Worm (Caenorhabditis elegans) whole organism, L4 larva: ENCODE data around the gene mex-5.

Experiments
- D1046.2 ChIP-seq: fragments of 200-800 bp; sonication (Bioruptor generic); IDR thresholded peaks from 2 replicates; pipeline ENCODE4 v1.3.6; 2022; ENCODE audit warnings: missing genetic modification characterization, missing compliant biosample characterization
- F10B5.3 ChIP-seq: sonication (generic microtip); optimal IDR thresholded peaks from 2 replicates; lab custom pipeline; 2016; ENCODE audit warnings: mild to moderate bottlenecking, missing genetic modification characterization, missing compliant biosample characterization
- R02D3.7 ChIP-seq: fragments of 150-350 bp; sonication (generic microtip); optimal IDR thresholded peaks from 3 replicates; lab custom pipeline; 2014; ENCODE audit warnings: missing biosample characterization, missing genetic modification characterization
- Y105C5A.15 ChIP-seq: fragments of 200-800 bp; sonication (Bioruptor generic); IDR thresholded peaks from 2 replicates; pipeline ENCODE4 v1.3.6; 2022; ENCODE audit warnings: missing genetic modification characterization, missing compliant biosample characterization
- Y48G9A.11 ChIP-seq: fragments of 200-800 bp; sonication (Bioruptor generic); IDR thresholded peaks from 2 replicates; pipeline ENCODE4 v1.3.6; 2022; ENCODE audit warnings: missing genetic modification reagents, missing genetic modification characterization, missing compliant biosample characterization
- ZK337.2 ChIP-seq: fragments of 200-800 bp; sonication (Bioruptor generic); IDR thresholded peaks from 2 replicates; pipeline ENCODE4 v1.3.6; 2022; ENCODE audit warnings: missing genetic modification reagents, missing genetic modification characterization, missing compliant biosample characterization
- aly-2 ChIP-seq: sonication (generic microtip); optimal IDR thresholded peaks from 2 replicates; lab custom pipeline; 2018; ENCODE audit warnings: missing biosample characterization, missing genetic modification characterization
- attf-4 ChIP-seq: sonication (generic microtip); optimal IDR thresholded peaks from 3 replicates; lab custom pipeline; 2017; ENCODE audit warnings: missing biosample characterization, missing genetic modification characterization
- ceh-28 ChIP-seq: fragments of 150-350 bp; optimal IDR thresholded peaks from 2 replicates; lab custom pipeline; 2014; ENCODE audit warnings: missing biosample characterization, missing genetic modification reagents, missing genetic modification characterization
- ceh-62 ChIP-seq: sonication (generic microtip); optimal IDR thresholded peaks from 2 replicates; lab custom pipeline; 2017; ENCODE audit warnings: missing biosample characterization, missing genetic modification characterization
- ceh-82 ChIP-seq: sonication (generic microtip); optimal IDR thresholded peaks from 2 replicates; lab custom pipeline; 2017; ENCODE audit warnings: missing biosample characterization, missing genetic modification characterization
- cey-2 ChIP-seq: sonication (generic microtip); optimal IDR thresholded peaks from 3 replicates; lab custom pipeline; 2017; ENCODE audit warnings: missing genetic modification characterization, mild to moderate bottlenecking, missing compliant biosample characterization, antibody characterized with exemption, borderline replicate concordance; ENCODE audit not compliant: insufficient read depth
- ctbp-1 ChIP-seq: fragments of 200-800 bp; sonication (Bioruptor generic); IDR thresholded peaks from 2 replicates; pipeline ENCODE4 v1.3.6; 2022; ENCODE audit warnings: missing genetic modification reagents, missing genetic modification characterization, missing compliant biosample characterization
- daf-12 ChIP-seq: fragments of 150-350 bp; optimal IDR thresholded peaks from 2 replicates; lab custom pipeline; 2014; ENCODE audit warnings: missing biosample characterization, missing genetic modification reagents, missing genetic modification characterization
- daf-16 ChIP-seq, 3 experiments: sonication (generic microtip); optimal IDR thresholded peaks; 2 replicates each; lab custom pipeline; 2016 to 2017; ENCODE audit warnings: missing genetic modification characterization in 3 of 3, missing genetic modification reagents in 3 of 3, mild to moderate bottlenecking in 2 of 3, missing compliant biosample characterization in 2 of 3, missing biosample characterization in 1 of 3, moderate library complexity in 1 of 3
- daf-8 ChIP-seq: fragments of 200-800 bp; sonication (Bioruptor generic); IDR thresholded peaks from 2 replicates; pipeline ENCODE4 v1.3.6; 2022; ENCODE audit warnings: missing genetic modification characterization, missing compliant biosample characterization
- dmd-6 ChIP-seq: fragments of 200-800 bp; sonication (Bioruptor generic); IDR thresholded peaks from 2 replicates; pipeline ENCODE4 v1.3.6; 2022; ENCODE audit warnings: missing genetic modification reagents, missing genetic modification characterization, missing compliant biosample characterization
- dmd-8 ChIP-seq: fragments of 200-800 bp; sonication (Bioruptor generic); IDR thresholded peaks from 2 replicates; pipeline ENCODE4 v1.3.6; 2022; ENCODE audit warnings: missing genetic modification characterization, missing compliant biosample characterization
- dpl-1 ChIP-seq: fragments of 150-350 bp; optimal IDR thresholded peaks from 2 replicates; lab custom pipeline; 2014; ENCODE audit warnings: missing biosample characterization, missing genetic modification reagents, missing genetic modification characterization
- duxl-1 ChIP-seq: sonication (generic microtip); optimal IDR thresholded peaks from 2 replicates; lab custom pipeline; 2016; ENCODE audit warnings: mild to moderate bottlenecking, missing genetic modification characterization, moderate library complexity, missing compliant biosample characterization; ENCODE audit not compliant: poor library complexity
- egl-43 ChIP-seq: fragments of 200-800 bp; sonication (Bioruptor generic); IDR thresholded peaks from 2 replicates; pipeline ENCODE4 v1.3.6; 2022; ENCODE audit warnings: missing genetic modification reagents, missing genetic modification characterization, missing compliant biosample characterization
- fkh-10 ChIP-seq: fragments of 150-350 bp; optimal IDR thresholded peaks from 2 replicates; lab custom pipeline; 2014; ENCODE audit warnings: missing biosample characterization, missing genetic modification reagents, missing genetic modification characterization
- fos-1 ChIP-seq: fragments of 150-350 bp; optimal IDR thresholded peaks from 2 replicates; lab custom pipeline; 2014; ENCODE audit warnings: missing biosample characterization, missing genetic modification characterization
- hlh-11 ChIP-seq: fragments of 200-800 bp; sonication (Bioruptor generic); optimal IDR thresholded peaks from 2 replicates; lab custom pipeline; 2018; ENCODE audit warnings: mild to moderate bottlenecking, missing genetic modification characterization, missing compliant biosample characterization
- hlh-30 ChIP-seq: sonication (generic microtip); optimal IDR thresholded peaks from 2 replicates; lab custom pipeline; 2017; ENCODE audit warnings: antibody characterized with exemption, mild to moderate bottlenecking, missing genetic modification characterization, missing compliant biosample characterization; ENCODE audit not compliant: insufficient read depth
- jun-1 ChIP-seq: fragments of 150-350 bp; optimal IDR thresholded peaks from 2 replicates; lab custom pipeline; 2014; ENCODE audit warnings: missing biosample characterization, missing genetic modification reagents, missing genetic modification characterization
- lim-7 ChIP-seq: fragments of 200-800 bp; sonication (Bioruptor generic); IDR thresholded peaks from 2 replicates; pipeline ENCODE4 v1.3.6; 2022; ENCODE audit warnings: missing genetic modification characterization, missing compliant biosample characterization
- lin-29 ChIP-seq: fragments of 200-800 bp; sonication (Bioruptor generic); IDR thresholded peaks from 2 replicates; pipeline ENCODE4 v1.3.6; 2022; ENCODE audit warnings: missing genetic modification reagents, missing genetic modification characterization, missing compliant biosample characterization
- mdl-1 ChIP-seq, 2 experiments: fragments of 150-350 bp in 1 of 2; sonication (generic microtip) in 1 of 2; optimal IDR thresholded peaks; 2 replicates each; lab custom pipeline; 2014 to 2017; ENCODE audit warnings: missing biosample characterization in 2 of 2, missing genetic modification characterization in 2 of 2
- mep-1 ChIP-seq: fragments of 150-350 bp; sonication (generic microtip); optimal IDR thresholded peaks from 3 replicates; lab custom pipeline; 2014; ENCODE audit warnings: missing biosample characterization, missing genetic modification characterization
- mes-2 ChIP-seq: sonication (generic microtip); optimal IDR thresholded peaks from 2 replicates; lab custom pipeline; 2016; ENCODE audit warnings: missing genotype, mild to moderate bottlenecking, missing genetic modification characterization, missing compliant biosample characterization; ENCODE audit not compliant: poor library complexity, severe bottlenecking
- mxl-2 ChIP-seq: fragments of 200-800 bp; sonication (Bioruptor generic); conservative IDR thresholded peaks from 2 replicates; pipeline ENCODE4 v1.3.6; 2022; ENCODE audit warnings: missing genetic modification reagents, missing genetic modification characterization, missing compliant biosample characterization
- nhr-102 ChIP-seq: sonication (generic microtip); optimal IDR thresholded peaks from 2 replicates; lab custom pipeline; 2016; ENCODE audit warnings: mild to moderate bottlenecking, missing genetic modification characterization, moderate library complexity, missing compliant biosample characterization
- nhr-11 ChIP-seq: fragments of 150-350 bp; optimal IDR thresholded peaks from 2 replicates; lab custom pipeline; 2014; ENCODE audit warnings: missing biosample characterization, missing genetic modification characterization
- nhr-111 ChIP-seq: fragments of 200-800 bp; sonication (Bioruptor generic); optimal IDR thresholded peaks from 2 replicates; lab custom pipeline; 2018; ENCODE audit warnings: mild to moderate bottlenecking, missing genetic modification characterization, missing compliant biosample characterization
- nhr-28 ChIP-seq: fragments of 150-350 bp; optimal IDR thresholded peaks from 2 replicates; lab custom pipeline; 2014; ENCODE audit warnings: missing biosample characterization, missing genetic modification characterization
- nhr-41 ChIP-seq: fragments of 200-800 bp; sonication (Bioruptor generic); IDR thresholded peaks from 2 replicates; pipeline ENCODE4 v1.3.6; 2022; ENCODE audit warnings: missing genetic modification reagents, missing genetic modification characterization, missing compliant biosample characterization
- nhr-48 ChIP-seq: sonication (generic microtip); optimal IDR thresholded peaks from 2 replicates; lab custom pipeline; 2016; ENCODE audit warnings: mild to moderate bottlenecking, missing genetic modification characterization, missing compliant biosample characterization
- nhr-6 ChIP-seq: fragments of 150-350 bp; optimal IDR thresholded peaks from 2 replicates; lab custom pipeline; 2014; ENCODE audit warnings: missing biosample characterization, missing genetic modification characterization
- nhr-76 ChIP-seq: fragments of 150-350 bp; optimal IDR thresholded peaks from 2 replicates; lab custom pipeline; 2014; ENCODE audit warnings: missing biosample characterization, missing genetic modification characterization
- php-3 ChIP-seq: fragments of 200-800 bp; sonication (Bioruptor generic); IDR thresholded peaks from 2 replicates; pipeline ENCODE4 v1.3.6; 2022; ENCODE audit warnings: missing genetic modification reagents, missing genetic modification characterization, missing compliant biosample characterization
- pqm-1 ChIP-seq: sonication (generic microtip); optimal IDR thresholded peaks from 2 replicates; lab custom pipeline; 2017; ENCODE audit warnings: missing biosample characterization, missing genetic modification characterization
- skn-1 ChIP-seq: fragments of 150-350 bp; optimal IDR thresholded peaks from 2 replicates; lab custom pipeline; 2014; ENCODE audit warnings: missing biosample characterization, missing genetic modification characterization
- snpc-4 ChIP-seq: fragments of 150-350 bp; optimal IDR thresholded peaks from 2 replicates; lab custom pipeline; 2014; ENCODE audit warnings: missing biosample characterization, missing genetic modification characterization
- spr-1 ChIP-seq: sonication (generic microtip); optimal IDR thresholded peaks from 2 replicates; lab custom pipeline; 2016; ENCODE audit warnings: mild to moderate bottlenecking, missing genetic modification characterization, missing compliant biosample characterization
- unc-130 ChIP-seq: sonication (generic microtip); optimal IDR thresholded peaks from 2 replicates; lab custom pipeline; 2016; ENCODE audit warnings: missing genetic modification reagents, missing genetic modification characterization, missing compliant biosample characterization
- unc-62 ChIP-seq, 3 experiments: fragments of 150-350 bp in 1 of 3; sonication (generic microtip); optimal IDR thresholded peaks in 2 of 3; peaks in 1 of 3; 1 replicate in 1 of 3; 2 replicates in 2 of 3; lab custom pipeline; 2014 to 2017; ENCODE audit warnings: missing biosample characterization in 3 of 3, missing genetic modification characterization in 3 of 3, missing genetic modification reagents in 3 of 3, missing genotype in 1 of 3
- zfp-2 ChIP-seq: sonication (generic microtip); optimal IDR thresholded peaks from 2 replicates; lab custom pipeline; 2016; ENCODE audit warnings: mild to moderate bottlenecking, missing genetic modification characterization, missing compliant biosample characterization
- zip-2 ChIP-seq: fragments of 150-350 bp; optimal IDR thresholded peaks from 2 replicates; lab custom pipeline; 2014; ENCODE audit warnings: missing biosample characterization, missing genetic modification characterization
- ztf-11 ChIP-seq: fragments of 150-350 bp; optimal IDR thresholded peaks from 2 replicates; lab custom pipeline; 2014; ENCODE audit warnings: missing biosample characterization, missing genetic modification characterization
- ztf-7 ChIP-seq: fragments of 150-350 bp; optimal IDR thresholded peaks from 2 replicates; lab custom pipeline; 2014; ENCODE audit warnings: missing biosample characterization, missing genetic modification characterization

mex-5 gene

DNA sequence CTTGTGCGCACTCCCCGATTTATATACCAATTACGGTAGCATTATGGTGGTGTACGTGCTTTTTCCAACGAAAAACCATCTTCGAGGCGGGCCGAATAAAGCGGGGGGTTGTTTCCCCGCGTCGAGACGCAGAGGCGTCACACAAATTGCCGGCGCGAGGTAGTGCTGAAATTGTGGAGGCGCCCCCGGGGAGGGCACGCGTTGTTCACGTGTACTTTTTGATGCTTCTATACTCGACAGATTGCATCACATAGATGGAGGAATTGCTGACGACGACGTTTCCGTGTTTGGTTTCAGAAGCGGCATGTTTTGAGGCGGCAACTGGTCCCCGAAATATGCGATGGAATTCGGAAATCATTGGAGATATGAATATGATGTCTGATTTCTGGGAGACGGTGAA lies 41.7 kb downstream of the mex-5 start (continued):
- 0 out of 2 replicates have a peak, but pooled peaks have one; percentile 50 for TF ChIP-seq dmd-8 (GFP tag; lab: Robert Waterston, UW)
- peak; percentile 95 for TF ChIP-seq hlh-30 (tag; lab: Kevin White, UChicago)
- TF ChIP-seq Y48G9A.11 (GFP tag; lab: Robert Waterston, UW), result no peak
- no peak for TF ChIP-seq pqm-1
- no peak for TF ChIP-seq daf-16 (GFP tag; optimal IDR thresholded peaks at IDR 0.05; lab: Kevin White, UChicago)
- peak; percentile 73 for TF ChIP-seq daf-16 (tag; optimal IDR thresholded peaks at IDR 0.05; lab: Kevin White, UChicago)
- TF ChIP-seq duxl-1, result no peak
- TF ChIP-seq fos-1 (tag; lab: Kevin White, UChicago), result no peak
- TF ChIP-seq nhr-76 (tag; lab: Kevin White, UChicago), result no peak
- TF ChIP-seq D1046.2 (GFP tag; lab: Robert Waterston, UW), result 0 out of 2 replicates have a peak, but pooled peaks have one; percentile 4
- TF ChIP-seq fkh-10 (GFP tag; lab: Kevin White, UChicago), result peak; percentile 89
- peak; percentile 76 for TF ChIP-seq nhr-28 (tag; lab: Kevin White, UChicago)
- TF ChIP-seq attf-4 (tag; lab: Kevin White, UChicago), result no peak
- no peak for TF ChIP-seq ceh-28 (tag; lab: Kevin White, UChicago)
- no peak for TF ChIP-seq ceh-82 (tag; lab: Kevin White, UChicago)
- TF ChIP-seq zfp-2 (tag; lab: Kevin White, UChicago), result peak; percentile 21
- peak; percentile 84 for TF ChIP-seq nhr-11 (tag; lab: Kevin White, UChicago)
- no peak for TF ChIP-seq F10B5.3
- TF ChIP-seq spr-1 (tag; lab: Kevin White, UChicago), result peak; percentile 55
- TF ChIP-seq zip-2 (tag; lab: Kevin White, UChicago), result no peak
- peak; percentile 64 for TF ChIP-seq dpl-1 (GFP tag; lab: Kevin White, UChicago)
- TF ChIP-seq aly-2 (tag; lab: Kevin White, UChicago), result no peak
- no peak for TF ChIP-seq cey-2
- no peak for TF ChIP-seq unc-130 (GFP tag; lab: Kevin White, UChicago)
- TF ChIP-seq nhr-48 (tag; lab: Kevin White, UChicago), result peak; percentile 95
- TF ChIP-seq ZK337.2 (GFP tag; lab: Robert Waterston, UW), result no peak
- TF ChIP-seq daf-12, result no peak
- peak; percentile 90 for TF ChIP-seq ctbp-1 (GFP tag; lab: Robert Waterston, UW)
- peak; percentile 85 for TF ChIP-seq mep-1
- TF ChIP-seq Y105C5A.15 (GFP tag; lab: Robert Waterston, UW), result no peak
- TF ChIP-seq nhr-111, result no peak
- no peak for TF ChIP-seq daf-8 (GFP tag; lab: Robert Waterston, UW)
- no peak for TF ChIP-seq R02D3.7 (tag; lab: Kevin White, UChicago)
- no peak for TF ChIP-seq nhr-41 (GFP tag; lab: Robert Waterston, UW)
- peak in 1 of 2 experiments; percentile 50 for TF ChIP-seq unc-62 (GFP tag; optimal IDR thresholded peaks at IDR 0.05 in 1 of 2; lab: Kevin White, UChicago)
- TF ChIP-seq unc-62 (tag; optimal IDR thresholded peaks at IDR 0.05; lab: Kevin White, UChicago), result no peak
- TF ChIP-seq lim-7 (GFP tag; lab: Robert Waterston, UW), result no peak
- TF ChIP-seq, all 104 proteins: peak for 54

DNA sequence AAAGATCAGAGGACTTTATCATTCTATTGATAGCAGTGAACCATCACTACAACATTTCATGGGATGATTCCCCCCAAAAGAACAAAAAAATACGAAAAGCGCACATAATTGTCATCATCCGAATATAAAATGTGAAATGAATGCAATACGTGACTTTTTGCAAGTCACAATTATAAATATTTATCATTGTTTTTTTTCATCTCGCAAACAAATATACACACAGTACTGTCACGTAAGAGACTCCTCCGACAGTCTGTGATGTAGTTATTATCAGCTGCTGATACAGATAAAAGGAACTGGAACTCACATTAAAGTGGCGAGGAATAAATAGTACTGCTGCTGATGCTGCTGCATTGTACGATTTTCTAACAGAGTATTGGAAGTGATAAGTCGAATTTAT lies 42.9 kb downstream of the mex-5 start:
- TF ChIP-seq mxl-2 (GFP tag; lab: Robert Waterston, UW), result peak; percentile 59; the same call in 1 of the 2 replicates
- no peak for TF ChIP-seq egl-43 (GFP tag; lab: Robert Waterston, UW)
- no peak for TF ChIP-seq ceh-62 (tag; lab: Kevin White, UChicago)
- TF ChIP-seq nhr-102 (tag; lab: Kevin White, UChicago), result peak; percentile 35
- TF ChIP-seq hlh-30 (tag; lab: Kevin White, UChicago), result peak; percentile 64
- peak in 1 of 2 experiments; percentile 32 for TF ChIP-seq mdl-1 (tag; optimal IDR thresholded peaks at IDR 0.05; lab: Kevin White, UChicago)
- TF ChIP-seq dmd-6 (GFP tag; lab: Robert Waterston, UW), result peak; percentile 60
- TF ChIP-seq nhr-28 (tag; lab: Kevin White, UChicago), result peak; percentile 90
- TF ChIP-seq Y105C5A.15 (GFP tag; lab: Robert Waterston, UW), result no peak
- TF ChIP-seq php-3 (GFP tag; lab: Robert Waterston, UW), result peak; percentile 52; the same call in 1 of the 2 replicates
- peak; percentile 21 for TF ChIP-seq ztf-7
- TF ChIP-seq jun-1 (tag; lab: Kevin White, UChicago), result no peak
- TF ChIP-seq mes-2, result no peak
- TF ChIP-seq daf-12, result no peak
- TF ChIP-seq nhr-48 (tag; lab: Kevin White, UChicago), result peak; percentile 61
- TF ChIP-seq hlh-11 (tag; lab: Kevin White, UChicago), result peak; percentile 65
- no peak for TF ChIP-seq snpc-4 (tag; lab: Kevin White, UChicago)
- TF ChIP-seq ztf-11 (tag; lab: Kevin White, UChicago), result no peak
- TF ChIP-seq nhr-6 (tag; lab: Kevin White, UChicago), result no peak
- TF ChIP-seq lin-29, result no peak
- TF ChIP-seq skn-1 (tag; lab: Kevin White, UChicago), result no peak
- TF ChIP-seq zfp-2 (tag; lab: Kevin White, UChicago), result no peak
